Worm (Caenorhabditis elegans) whole organism, midembryonic: Measurements from ENCODE around the gene ZK632.9.

Source experiments
- klf-2 ChIP-seq: fragments of 200-800 bp; sonication (Bioruptor generic); conservative IDR thresholded peaks from 2 replicates; pipeline ENCODE4 v1.3.6; 2022; ENCODE audit warnings: missing genetic modification reagents, missing genetic modification characterization, missing compliant biosample characterization
- tab-1 ChIP-seq: fragments of 200-800 bp; sonication (Bioruptor generic); IDR thresholded peaks from 2 replicates; pipeline ENCODE4 v1.3.6; 2022; ENCODE audit warnings: missing genetic modification characterization, missing compliant biosample characterization

ce11 chrIII:9780254-9780653, 45.0 kb downstream of the ZK632.9 start, which contains the start of gene sqv-3:
- TF ChIP-seq tab-1 (GFP tag; lab: Robert Waterston, UW) = no peak
- no peak for TF ChIP-seq klf-2
